Worm (Caenorhabditis elegans): ENCODE measurements around the gene Y19D10B.8.

DNA sequence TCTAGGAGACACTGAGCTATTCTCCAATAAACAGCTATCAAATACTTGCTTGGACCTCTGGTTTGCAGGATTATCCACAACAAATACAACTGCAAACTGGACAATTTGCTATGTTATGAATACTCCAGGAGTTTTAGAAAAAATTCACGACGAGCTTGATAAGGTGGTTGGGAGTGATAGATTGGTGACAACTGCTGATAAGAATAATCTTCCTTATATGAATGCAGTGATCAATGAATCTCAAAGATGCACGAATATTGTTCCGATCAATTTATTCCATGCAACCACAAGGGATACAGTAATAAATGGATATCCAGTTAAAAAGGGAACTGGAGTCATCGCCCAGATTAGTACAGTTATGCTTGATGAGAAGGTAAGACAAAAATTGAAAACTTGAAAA, 49.0 kb downstream of the Y19D10B.8 start:
- TF ChIP-seq him-1 (tag; optimal IDR thresholded peaks at IDR 0.05) (no peak), dao-5 (tag; optimal IDR thresholded peaks at IDR 0.05) (no peak)
